Worm (Caenorhabditis elegans) whole organism, L4 larva: ENCODE measurements around the gene rom-2.

ENCODE experiments used
- D1046.2 ChIP-seq: fragments of 200-800 bp; sonication (Bioruptor generic); IDR thresholded peaks from 2 replicates; pipeline ENCODE4 v1.3.6; 2022; ENCODE audit warnings: missing genetic modification characterization, missing compliant biosample characterization
- F10B5.3 ChIP-seq: sonication (generic microtip); optimal IDR thresholded peaks from 2 replicates; lab custom pipeline; 2016; ENCODE audit warnings: mild to moderate bottlenecking, missing genetic modification characterization, missing compliant biosample characterization
- F37D6.2 ChIP-seq: sonication (generic microtip); optimal IDR thresholded peaks from 2 replicates; lab custom pipeline; 2016; ENCODE audit warnings: mild to moderate bottlenecking, missing genetic modification characterization, missing compliant biosample characterization
- F44E2.7 ChIP-seq: fragments of 200-800 bp; sonication (Bioruptor generic); IDR thresholded peaks from 2 replicates; pipeline ENCODE4 v2.1.2; 2022; ENCODE audit warnings: missing genetic modification characterization, missing compliant biosample characterization
- R02D3.7 ChIP-seq: fragments of 150-350 bp; sonication (generic microtip); optimal IDR thresholded peaks from 3 replicates; lab custom pipeline; 2014; ENCODE audit warnings: missing biosample characterization, missing genetic modification characterization
- Y105C5A.15 ChIP-seq: fragments of 200-800 bp; sonication (Bioruptor generic); IDR thresholded peaks from 2 replicates; pipeline ENCODE4 v1.3.6; 2022; ENCODE audit warnings: missing genetic modification characterization, missing compliant biosample characterization
- Y75B8A.6 ChIP-seq: fragments of 200-800 bp; sonication (Bioruptor generic); IDR thresholded peaks from 2 replicates; pipeline ENCODE4 v1.3.6; 2022; ENCODE audit warnings: missing genetic modification reagents, missing genetic modification characterization, missing compliant biosample characterization
- ZK337.2 ChIP-seq: fragments of 200-800 bp; sonication (Bioruptor generic); IDR thresholded peaks from 2 replicates; pipeline ENCODE4 v1.3.6; 2022; ENCODE audit warnings: missing genetic modification reagents, missing genetic modification characterization, missing compliant biosample characterization
- ZK546.5 ChIP-seq, 2 experiments: sonication (generic microtip); optimal IDR thresholded peaks; 2 replicates each; lab custom pipeline; 2017; ENCODE audit warnings: missing biosample characterization in 2 of 2, missing genetic modification characterization in 2 of 2
- aly-2 ChIP-seq: sonication (generic microtip); optimal IDR thresholded peaks from 2 replicates; lab custom pipeline; 2018; ENCODE audit warnings: missing biosample characterization, missing genetic modification characterization
- daf-12 ChIP-seq: fragments of 150-350 bp; optimal IDR thresholded peaks from 2 replicates; lab custom pipeline; 2014; ENCODE audit warnings: missing biosample characterization, missing genetic modification reagents, missing genetic modification characterization
- daf-19 ChIP-seq: fragments of 200-800 bp; sonication (Bioruptor generic); conservative IDR thresholded peaks from 2 replicates; pipeline ENCODE4 v1.3.6; 2022; ENCODE audit warnings: missing genetic modification characterization, missing compliant biosample characterization
- dmd-6 ChIP-seq: fragments of 200-800 bp; sonication (Bioruptor generic); IDR thresholded peaks from 2 replicates; pipeline ENCODE4 v1.3.6; 2022; ENCODE audit warnings: missing genetic modification reagents, missing genetic modification characterization, missing compliant biosample characterization
- dmd-9 ChIP-seq: fragments of 200-800 bp; sonication (Bioruptor generic); IDR thresholded peaks from 2 replicates; pipeline ENCODE4 v1.3.6; 2022; ENCODE audit warnings: missing genetic modification reagents, missing genetic modification characterization, missing compliant biosample characterization
- dpl-1 ChIP-seq: fragments of 150-350 bp; optimal IDR thresholded peaks from 2 replicates; lab custom pipeline; 2014; ENCODE audit warnings: missing biosample characterization, missing genetic modification reagents, missing genetic modification characterization
- duxl-1 ChIP-seq: sonication (generic microtip); optimal IDR thresholded peaks from 2 replicates; lab custom pipeline; 2016; ENCODE audit warnings: mild to moderate bottlenecking, missing genetic modification characterization, moderate library complexity, missing compliant biosample characterization; ENCODE audit not compliant: poor library complexity
- dve-1 ChIP-seq: sonication (generic microtip); optimal IDR thresholded peaks from 2 replicates; lab custom pipeline; 2017; ENCODE audit warnings: antibody characterized with exemption, mild to moderate bottlenecking, missing genetic modification characterization, missing compliant biosample characterization; ENCODE audit not compliant: insufficient read depth
- egl-27 ChIP-seq: sonication (generic microtip); optimal IDR thresholded peaks from 3 replicates; lab custom pipeline; 2017; ENCODE audit warnings: missing biosample characterization, missing genetic modification reagents, missing genetic modification characterization
- fkh-10 ChIP-seq: fragments of 150-350 bp; optimal IDR thresholded peaks from 2 replicates; lab custom pipeline; 2014; ENCODE audit warnings: missing biosample characterization, missing genetic modification reagents, missing genetic modification characterization
- fos-1 ChIP-seq: fragments of 150-350 bp; optimal IDR thresholded peaks from 2 replicates; lab custom pipeline; 2014; ENCODE audit warnings: missing biosample characterization, missing genetic modification characterization
- lim-7 ChIP-seq: fragments of 200-800 bp; sonication (Bioruptor generic); IDR thresholded peaks from 2 replicates; pipeline ENCODE4 v1.3.6; 2022; ENCODE audit warnings: missing genetic modification characterization, missing compliant biosample characterization
- lin-1 ChIP-seq: fragments of 200-800 bp; sonication (Bioruptor generic); IDR thresholded peaks from 2 replicates; pipeline ENCODE4 v1.3.6; 2022; ENCODE audit warnings: missing genetic modification reagents, missing genetic modification characterization, missing compliant biosample characterization
- lin-38 ChIP-seq: fragments of 200-800 bp; sonication (Bioruptor generic); IDR thresholded peaks from 2 replicates; pipeline ENCODE4 v1.3.6; 2022; ENCODE audit warnings: missing genetic modification reagents, missing genetic modification characterization, missing compliant biosample characterization
- lir-3 ChIP-seq: sonication (generic microtip); optimal IDR thresholded peaks from 2 replicates; lab custom pipeline; 2016; ENCODE audit warnings: mild to moderate bottlenecking, missing genetic modification characterization, missing compliant biosample characterization
- mxl-2 ChIP-seq: fragments of 200-800 bp; sonication (Bioruptor generic); conservative IDR thresholded peaks from 2 replicates; pipeline ENCODE4 v1.3.6; 2022; ENCODE audit warnings: missing genetic modification reagents, missing genetic modification characterization, missing compliant biosample characterization
- mxl-3 ChIP-seq: fragments of 200-800 bp; sonication (Bioruptor generic); optimal IDR thresholded peaks from 2 replicates; lab custom pipeline; 2018; ENCODE audit warnings: mild to moderate bottlenecking, missing genetic modification characterization, missing compliant biosample characterization
- nhr-237 ChIP-seq: sonication (generic microtip); optimal IDR thresholded peaks from 2 replicates; lab custom pipeline; 2017; ENCODE audit warnings: missing biosample characterization, missing genetic modification characterization
- nhr-25 ChIP-seq: sonication (generic microtip); optimal IDR thresholded peaks from 2 replicates; lab custom pipeline; 2017; ENCODE audit warnings: missing genetic modification characterization, mild to moderate bottlenecking, missing compliant biosample characterization, antibody characterized with exemption, moderate library complexity, borderline replicate concordance; ENCODE audit not compliant: insufficient read depth
- nhr-42 ChIP-seq: fragments of 200-800 bp; sonication (Bioruptor generic); IDR thresholded peaks from 2 replicates; pipeline ENCODE4 v1.3.6; 2022; ENCODE audit warnings: missing genetic modification characterization, missing compliant biosample characterization
- nhr-48 ChIP-seq: sonication (generic microtip); optimal IDR thresholded peaks from 2 replicates; lab custom pipeline; 2016; ENCODE audit warnings: mild to moderate bottlenecking, missing genetic modification characterization, missing compliant biosample characterization
- nhr-77 ChIP-seq: fragments of 150-350 bp; optimal IDR thresholded peaks from 2 replicates; lab custom pipeline; 2014; ENCODE audit warnings: missing biosample characterization, missing genetic modification characterization
- pqm-1 ChIP-seq: sonication (generic microtip); optimal IDR thresholded peaks from 2 replicates; lab custom pipeline; 2017; ENCODE audit warnings: missing biosample characterization, missing genetic modification characterization
- rbr-2 ChIP-seq: sonication (generic microtip); optimal IDR thresholded peaks from 2 replicates; lab custom pipeline; 2016; ENCODE audit warnings: missing genotype, missing genetic modification characterization, missing compliant biosample characterization
- saeg-2 ChIP-seq: fragments of 200-800 bp; sonication (Bioruptor generic); IDR thresholded peaks from 2 replicates; pipeline ENCODE4 v1.3.6; 2022; ENCODE audit warnings: missing genetic modification reagents, missing genetic modification characterization, missing compliant biosample characterization
- sdz-12 ChIP-seq: fragments of 200-800 bp; sonication (Bioruptor generic); optimal IDR thresholded peaks from 2 replicates; lab custom pipeline; 2018; ENCODE audit warnings: mild to moderate bottlenecking, missing genetic modification characterization, missing compliant biosample characterization
- set-16 ChIP-seq: fragments of 200-800 bp; sonication (Bioruptor generic); IDR thresholded peaks from 2 replicates; pipeline ENCODE4 v1.3.6; 2022; ENCODE audit warnings: missing genetic modification reagents, missing genetic modification characterization, missing compliant biosample characterization
- skn-1 ChIP-seq: fragments of 150-350 bp; optimal IDR thresholded peaks from 2 replicates; lab custom pipeline; 2014; ENCODE audit warnings: missing biosample characterization, missing genetic modification characterization
- snpc-1.2 ChIP-seq: fragments of 200-800 bp; sonication (Bioruptor generic); IDR thresholded peaks from 2 replicates; pipeline ENCODE4 v1.3.6; 2022; ENCODE audit warnings: missing genetic modification reagents, missing genetic modification characterization, missing compliant biosample characterization
- snpc-4 ChIP-seq: fragments of 150-350 bp; optimal IDR thresholded peaks from 2 replicates; lab custom pipeline; 2014; ENCODE audit warnings: missing biosample characterization, missing genetic modification characterization
- spr-1 ChIP-seq: sonication (generic microtip); optimal IDR thresholded peaks from 2 replicates; lab custom pipeline; 2016; ENCODE audit warnings: mild to moderate bottlenecking, missing genetic modification characterization, missing compliant biosample characterization
- vab-7 ChIP-seq: fragments of 200-800 bp; sonication (Bioruptor generic); IDR thresholded peaks from 2 replicates; pipeline ENCODE4 v1.3.6; 2022; ENCODE audit warnings: missing genetic modification reagents, missing genetic modification characterization, missing compliant biosample characterization
- zfp-3 ChIP-seq: fragments of 200-800 bp; sonication (Bioruptor generic); conservative IDR thresholded peaks from 2 replicates; pipeline ENCODE4 v1.3.6; 2022; ENCODE audit warnings: missing genetic modification reagents, missing genetic modification characterization, missing compliant biosample characterization
- zip-2 ChIP-seq: fragments of 150-350 bp; optimal IDR thresholded peaks from 2 replicates; lab custom pipeline; 2014; ENCODE audit warnings: missing biosample characterization, missing genetic modification characterization
- ztf-11 ChIP-seq: fragments of 150-350 bp; optimal IDR thresholded peaks from 2 replicates; lab custom pipeline; 2014; ENCODE audit warnings: missing biosample characterization, missing genetic modification characterization
- ztf-7 ChIP-seq: fragments of 150-350 bp; optimal IDR thresholded peaks from 2 replicates; lab custom pipeline; 2014; ENCODE audit warnings: missing biosample characterization, missing genetic modification characterization

rom-2 gene

ce11 chrIII:9559381-9559881, 36.0 kb downstream of the rom-2 start, which contains the start of gene C48B4.7:
TSS of gene C48B4.7 (minus strand) at chrIII:9559431.
- no peak for TF ChIP-seq zfp-3 (GFP tag; lab: Robert Waterston, UW)
- no peak for TF ChIP-seq dmd-9 (GFP tag; lab: Robert Waterston, UW)
- TF ChIP-seq lin-38 (GFP tag; lab: Robert Waterston, UW) = 0 out of 2 replicates have a peak, but pooled peaks have one; percentile 24
- no peak for TF ChIP-seq ZK337.2

- TF ChIP-seq nhr-237 (tag; lab: Kevin White, UChicago) (no peak), lin-1 (GFP tag; lab: Robert Waterston, UW) (no peak), ztf-11 (tag; lab: Kevin White, UChicago) (no peak), F44E2.7 (GFP tag; lab: Robert Waterston, UW) (no peak), nhr-77 (tag; lab: Kevin White, UChicago) (no peak), zip-2 (tag; lab: Kevin White, UChicago) (no peak)
Measured at ce11 chrIII:9558463-9558862, 37.0 kb downstream of the rom-2 start, which contains the start of gene C48B4.6. TSS of gene C48B4.6 (minus strand) at chrIII:9558563.

- TF ChIP-seq ZK546.5 (tag; optimal IDR thresholded peaks at IDR 0.05; lab: Kevin White, UChicago) (no peak), F10B5.3 (tag; lab: Kevin White, UChicago) (no peak), egl-27 (tag; lab: Kevin White, UChicago) (no peak), F37D6.2 (tag; lab: Kevin White, UChicago) (no peak), pqm-1 (tag; lab: Kevin White, UChicago) (no peak), vab-7 (GFP tag; lab: Robert Waterston, UW) (no peak), lir-3 (tag; lab: Kevin White, UChicago) (no peak), D1046.2 (GFP tag; lab: Robert Waterston, UW) (no peak), daf-19 (GFP tag; lab: Robert Waterston, UW) (no peak), snpc-1.2 (GFP tag; lab: Robert Waterston, UW) (no peak), ztf-7 (tag; lab: Kevin White, UChicago) (no peak), dmd-6 (GFP tag; lab: Robert Waterston, UW) (no peak), R02D3.7 (tag; lab: Kevin White, UChicago) (no peak), lim-7 (GFP tag; lab: Robert Waterston, UW) (no peak), fos-1 (tag; lab: Kevin White, UChicago) (no peak), mxl-3 (GFP tag; lab: Kevin White, UChicago) (no peak), rbr-2 (tag; lab: Kevin White, UChicago) (no peak), skn-1 (tag; lab: Kevin White, UChicago) (no peak), nhr-42 (no peak), saeg-2 (no peak)
Measured at ce11 chrIII:9556300-9556699, 39.2 kb downstream of the rom-2 start, which contains the start of gene ZK1098.11. TSS of gene ZK1098.11 (plus strand) at chrIII:9556600.

- TF ChIP-seq dve-1 (tag; lab: Kevin White, UChicago) (peak; percentile 80), aly-2 (tag; lab: Kevin White, UChicago) (no peak), lim-7 (GFP tag; lab: Robert Waterston, UW) (no peak), Y105C5A.15 (GFP tag; lab: Robert Waterston, UW) (no peak), Y75B8A.6 (GFP tag; lab: Robert Waterston, UW) (no peak), D1046.2 (GFP tag; lab: Robert Waterston, UW) (no peak), sdz-12 (no peak), fkh-10 (peak; percentile 91), dpl-1 (peak; percentile 76), nhr-25 (tag; lab: Kevin White, UChicago) (peak; percentile 75), mxl-2 (peak; percentile 77), duxl-1 (tag; lab: Kevin White, UChicago) (peak; percentile 67), set-16 (0 out of 2 replicates have a peak, but pooled peaks have one; percentile 16), nhr-48 (tag; lab: Kevin White, UChicago) (peak; percentile 45), snpc-4 (tag; lab: Kevin White, UChicago) (no peak), spr-1 (tag; lab: Kevin White, UChicago) (peak; percentile 87), F37D6.2 (tag; lab: Kevin White, UChicago) (peak; percentile 77), daf-12 (tag; lab: Kevin White, UChicago) (no peak)
Measured at ce11 chrIII:9546016-9546659, 49.3 kb downstream of the rom-2 start, which contains the start of gene unc-16. TSS of gene unc-16 (plus strand) at chrIII:9546258.
